Worm (Caenorhabditis elegans) whole organism, midembryonic: ENCODE data around the gene rars-2.

Source experiments
- T22C8.4 ChIP-seq: fragments of 200-800 bp; sonication (Bioruptor generic); IDR thresholded peaks from 2 replicates; pipeline ENCODE4 v1.3.6; 2022; ENCODE audit warnings: missing genetic modification characterization, missing compliant biosample characterization
- cog-1 ChIP-seq: sonication (generic microtip); optimal IDR thresholded peaks from 2 replicates; lab custom pipeline; 2016; ENCODE audit warnings: missing genetic modification characterization, missing compliant biosample characterization
- flt-1 ChIP-seq: fragments of 200-800 bp; sonication (Bioruptor generic); IDR thresholded peaks from 2 replicates; pipeline ENCODE4 v1.3.6; 2022; ENCODE audit warnings: missing genetic modification characterization, missing compliant biosample characterization
- klf-2 ChIP-seq: fragments of 200-800 bp; sonication (Bioruptor generic); conservative IDR thresholded peaks from 2 replicates; pipeline ENCODE4 v1.3.6; 2022; ENCODE audit warnings: missing genetic modification reagents, missing genetic modification characterization, missing compliant biosample characterization
- med-1 ChIP-seq: sonication (generic microtip); optimal IDR thresholded peaks from 2 replicates; lab custom pipeline; 2017; ENCODE audit warnings: missing genetic modification characterization, mild to moderate bottlenecking, missing compliant biosample characterization, antibody characterized with exemption, missing genetic modification reagents; ENCODE audit not compliant: insufficient read depth
- ref-1 ChIP-seq: fragments of 200-800 bp; sonication (Bioruptor generic); conservative IDR thresholded peaks from 2 replicates; pipeline ENCODE4 v1.3.6; 2022; ENCODE audit warnings: missing genetic modification reagents, missing genetic modification characterization, missing compliant biosample characterization
- tab-1 ChIP-seq: fragments of 200-800 bp; sonication (Bioruptor generic); IDR thresholded peaks from 2 replicates; pipeline ENCODE4 v1.3.6; 2022; ENCODE audit warnings: missing genetic modification characterization, missing compliant biosample characterization
- ztf-23 ChIP-seq: fragments of 200-800 bp; sonication (Bioruptor generic); IDR thresholded peaks from 2 replicates; pipeline ENCODE4 v1.3.6; 2022; ENCODE audit warnings: missing genetic modification reagents, missing genetic modification characterization, missing compliant biosample characterization
- ztf-29 ChIP-seq: fragments of 200-800 bp; sonication (Bioruptor generic); IDR thresholded peaks from 2 replicates; pipeline ENCODE4 v1.3.6; 2022; ENCODE audit warnings: missing genetic modification reagents, missing genetic modification characterization, missing compliant biosample characterization

Gene rars-2

DNA sequence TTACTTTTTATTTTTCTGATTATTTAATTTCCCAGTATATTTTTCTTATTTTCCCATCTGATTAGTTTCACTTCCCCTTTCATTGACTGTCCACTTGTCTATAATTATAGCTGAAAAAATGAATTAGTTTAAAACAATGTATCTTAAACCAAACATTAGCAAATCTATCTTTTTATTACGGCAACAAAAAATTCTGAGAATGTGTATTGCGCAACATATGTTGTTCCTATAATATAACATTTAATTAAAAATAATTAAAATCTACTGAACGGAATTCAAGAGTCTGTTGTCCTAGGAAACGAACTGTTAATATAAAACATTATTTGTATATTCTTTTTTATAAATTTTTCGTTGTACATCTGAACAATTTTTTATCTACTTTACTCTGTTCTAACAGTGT is 15.4 kb upstream of the rars-2 start:
- TF ChIP-seq klf-2 (no peak), cog-1 (tag; lab: Kevin White, UChicago) (no peak), ztf-29 (GFP tag; lab: Robert Waterston, UW) (no peak), tab-1 (no peak), flt-1 (GFP tag; lab: Robert Waterston, UW) (no peak), med-1 (no peak), ref-1 (GFP tag; lab: Robert Waterston, UW) (no peak), T22C8.4 (GFP tag; lab: Robert Waterston, UW) (no peak)

- TF ChIP-seq ztf-23 (GFP tag; lab: Robert Waterston, UW) (no peak), cog-1 (tag; lab: Kevin White, UChicago) (no peak), tab-1 (no peak), med-1 (no peak), ztf-29 (GFP tag; lab: Robert Waterston, UW) (no peak)
Measured at ce11 chrII:6113187-6113586, 12.2 kb upstream of the rars-2 start, which contains the start of gene heri-1. TSS of gene heri-1 (minus strand) at chrII:6113194.

DNA sequence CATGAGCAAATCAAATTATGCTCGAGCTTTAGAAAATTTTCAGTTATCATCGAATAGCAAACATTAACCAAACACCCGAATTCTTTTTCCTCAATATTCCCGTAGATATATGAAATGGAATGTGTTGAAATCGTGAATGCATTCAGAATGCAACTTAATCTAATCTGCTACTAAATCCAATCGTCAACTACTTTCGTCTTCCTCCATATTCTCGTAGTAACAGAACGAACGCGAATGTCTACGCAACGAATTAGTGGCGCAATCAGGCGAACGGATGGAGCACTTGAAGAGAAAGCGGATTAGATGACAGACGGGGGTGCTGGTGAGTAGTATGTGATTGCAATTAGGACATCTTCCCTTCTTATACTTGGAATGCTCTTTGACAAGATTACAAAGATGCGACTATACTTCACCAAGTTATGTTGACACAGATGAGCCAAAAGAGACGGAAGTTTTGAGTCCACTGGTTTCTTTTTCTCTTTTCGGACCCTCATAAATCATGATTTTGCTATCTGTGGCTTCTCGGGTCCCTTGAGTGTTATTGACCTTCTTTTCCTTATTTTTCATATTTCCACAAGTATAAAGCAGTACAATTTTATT is 11.4 kb upstream of the rars-2 start:
- no peak for TF ChIP-seq ztf-23 (GFP tag; lab: Robert Waterston, UW)
- TF ChIP-seq med-1: no peak
- TF ChIP-seq ref-1 (GFP tag; lab: Robert Waterston, UW): no peak
- no peak for TF ChIP-seq flt-1 (GFP tag; lab: Robert Waterston, UW)
- TF ChIP-seq ztf-29 (GFP tag; lab: Robert Waterston, UW): no peak
- TF ChIP-seq tab-1: no peak
- TF ChIP-seq T22C8.4 (GFP tag; lab: Robert Waterston, UW): no peak
- no peak for TF ChIP-seq cog-1 (tag; lab: Kevin White, UChicago)
- TF ChIP-seq klf-2: no peak

DNA sequence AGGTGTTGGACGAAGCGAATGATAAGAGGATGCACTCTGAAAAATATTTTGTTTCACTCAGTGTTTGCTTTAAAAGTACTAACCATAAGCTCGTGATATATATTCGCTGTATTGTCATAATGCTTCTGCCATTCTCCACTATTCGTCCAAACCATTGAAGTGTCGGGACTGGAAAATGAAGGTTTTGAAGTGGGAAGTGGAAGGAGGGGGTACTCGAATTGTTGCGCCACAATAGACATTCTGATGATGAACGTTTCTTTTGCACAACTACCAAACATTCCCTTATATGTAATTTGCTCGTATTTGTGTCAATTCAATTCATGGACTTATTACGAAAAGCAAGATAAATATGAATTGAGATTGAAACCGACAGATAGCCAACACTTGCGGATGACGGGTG is 10.1 kb upstream of the rars-2 start:
- TF ChIP-seq klf-2 (no peak), ztf-29 (GFP tag; lab: Robert Waterston, UW) (no peak), tab-1 (no peak), flt-1 (GFP tag; lab: Robert Waterston, UW) (no peak), cog-1 (tag; lab: Kevin White, UChicago) (no peak), med-1 (no peak), ztf-23 (GFP tag; lab: Robert Waterston, UW) (no peak), T22C8.4 (GFP tag; lab: Robert Waterston, UW) (no peak), ref-1 (GFP tag; lab: Robert Waterston, UW) (no peak)

- TF ChIP-seq flt-1 (GFP tag; lab: Robert Waterston, UW): no peak
- TF ChIP-seq ztf-23 (GFP tag; lab: Robert Waterston, UW): no peak
- TF ChIP-seq cog-1 (tag; lab: Kevin White, UChicago): no peak
- TF ChIP-seq klf-2: no peak
- TF ChIP-seq tab-1: no peak
- TF ChIP-seq ref-1 (GFP tag; lab: Robert Waterston, UW): no peak
- no peak for TF ChIP-seq ztf-29 (GFP tag; lab: Robert Waterston, UW)
- no peak for TF ChIP-seq med-1
- TF ChIP-seq T22C8.4 (GFP tag; lab: Robert Waterston, UW): no peak
Measured at ce11 chrII:6116701-6117100, 8.7 kb upstream of the rars-2 start.

ce11 chrII:6118163-6118562 is 7.2 kb upstream of the rars-2 start, which contains the start of gene C29H12.6:
TSS of gene C29H12.6 (minus strand) at chrII:6118263.
- no peak for TF ChIP-seq cog-1 (tag; lab: Kevin White, UChicago)
- 0 out of 2 replicates have a peak, but pooled peaks have one; percentile 16 for TF ChIP-seq tab-1

DNA sequence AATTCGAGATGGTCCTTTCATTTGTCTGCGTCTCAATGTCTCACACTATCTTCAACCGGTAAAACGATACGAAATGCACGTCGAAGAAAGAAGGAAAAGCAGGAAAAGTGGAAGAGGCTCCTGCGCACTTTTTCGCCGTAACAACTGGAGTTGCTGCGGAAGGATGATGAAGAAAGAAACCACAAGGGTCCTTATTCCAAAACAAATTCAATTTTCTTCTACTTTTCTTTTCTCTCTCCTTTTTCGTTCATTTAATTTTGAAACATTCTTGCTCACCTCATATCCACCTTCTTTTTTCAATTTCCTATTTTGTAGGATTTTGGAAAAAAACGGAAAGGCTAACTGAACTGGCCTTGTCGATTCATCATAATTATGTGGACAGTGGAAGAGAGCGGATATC is 4.8 kb upstream of the rars-2 start:
- no peak for TF ChIP-seq ztf-29 (GFP tag; lab: Robert Waterston, UW)
- TF ChIP-seq ztf-23 (GFP tag; lab: Robert Waterston, UW): no peak
- no peak for TF ChIP-seq tab-1
- TF ChIP-seq ref-1 (GFP tag; lab: Robert Waterston, UW): no peak
- no peak for TF ChIP-seq klf-2
- no peak for TF ChIP-seq T22C8.4 (GFP tag; lab: Robert Waterston, UW)
- no peak for TF ChIP-seq med-1
- TF ChIP-seq flt-1 (GFP tag; lab: Robert Waterston, UW): no peak

DNA sequence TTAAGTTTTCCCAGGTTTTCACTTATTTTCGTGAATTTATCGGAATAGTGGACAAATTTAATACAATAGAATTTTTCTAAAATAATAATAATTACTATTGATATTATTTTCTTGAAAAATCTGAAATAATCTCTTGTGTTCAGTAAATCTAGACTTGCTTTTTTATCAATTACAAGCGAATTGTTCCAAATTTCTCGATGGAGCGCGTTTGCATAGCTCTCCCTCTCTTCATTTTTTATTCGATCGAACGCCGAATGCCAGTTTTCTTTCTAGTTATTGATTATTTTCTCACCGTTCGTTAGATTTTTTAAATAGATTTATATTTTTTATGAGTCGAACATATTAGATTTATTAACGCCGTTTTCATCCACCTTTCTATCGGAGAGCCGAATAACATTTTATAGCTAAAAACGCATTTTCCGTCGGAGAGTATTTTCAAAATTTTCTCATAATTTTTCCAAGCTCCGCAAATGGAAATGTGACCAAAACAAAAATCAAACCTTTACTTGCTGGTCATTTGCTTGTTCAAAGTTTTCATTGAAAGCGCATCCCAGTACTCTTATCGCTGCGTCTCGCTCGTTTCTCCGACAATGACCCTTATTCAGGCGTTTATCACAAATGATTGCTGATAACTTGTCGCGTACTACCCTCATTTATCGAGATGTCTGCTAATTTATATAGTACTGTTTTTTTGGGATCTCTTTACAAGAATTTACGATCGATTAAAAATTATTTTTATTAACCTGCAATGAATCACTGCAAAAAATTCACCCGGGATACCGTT is 2.5 kb upstream of the rars-2 start:
- TF ChIP-seq ztf-29 (GFP tag; lab: Robert Waterston, UW): no peak
- TF ChIP-seq klf-2: no peak
- TF ChIP-seq flt-1 (GFP tag; lab: Robert Waterston, UW): no peak
- TF ChIP-seq T22C8.4 (GFP tag; lab: Robert Waterston, UW): no peak
- no peak for TF ChIP-seq tab-1
- TF ChIP-seq ztf-23 (GFP tag; lab: Robert Waterston, UW): no peak
- no peak for TF ChIP-seq med-1
- TF ChIP-seq cog-1 (tag; lab: Kevin White, UChicago): no peak
- TF ChIP-seq ref-1 (GFP tag; lab: Robert Waterston, UW): no peak

DNA sequence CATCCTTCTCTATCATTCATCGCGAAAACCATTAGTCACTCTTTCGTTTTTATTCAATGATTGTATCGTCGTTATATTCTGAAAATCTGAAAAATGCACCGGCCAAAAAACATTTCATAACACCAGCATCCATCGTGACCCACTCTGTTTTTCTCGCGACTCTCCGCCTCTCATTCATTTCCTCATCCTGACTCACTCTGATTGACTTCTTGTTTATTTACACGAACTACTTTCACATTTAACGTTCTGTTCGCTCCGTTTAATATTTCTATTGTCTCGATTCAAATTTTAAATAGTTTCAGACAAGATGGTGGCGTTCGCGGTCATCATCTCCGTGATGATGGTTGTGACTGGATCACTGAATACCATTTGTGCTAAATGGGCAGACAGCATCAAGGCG is 1.8 kb upstream of the rars-2 start, which contains the start of gene C29H12.2:
TSS of gene C29H12.2 (plus strand) at position 297 of the 400 bp plus-strand sequence.
- TF ChIP-seq T22C8.4 (GFP tag; lab: Robert Waterston, UW) (no peak), cog-1 (tag; lab: Kevin White, UChicago) (no peak)

ce11 chrII:6132595-6132994 is 7.2 kb downstream of the rars-2 start, which contains the start of gene abts-3:
TSS of gene abts-3 (plus strand) at chrII:6132895.
- no peak for TF ChIP-seq klf-2
- no peak for TF ChIP-seq T22C8.4 (GFP tag; lab: Robert Waterston, UW)
- TF ChIP-seq cog-1 (tag; lab: Kevin White, UChicago): no peak
- no peak for TF ChIP-seq flt-1 (GFP tag; lab: Robert Waterston, UW)
- TF ChIP-seq ref-1 (GFP tag; lab: Robert Waterston, UW): no peak
- no peak for TF ChIP-seq ztf-23 (GFP tag; lab: Robert Waterston, UW)
- TF ChIP-seq med-1: no peak
- TF ChIP-seq ztf-29 (GFP tag; lab: Robert Waterston, UW): no peak
- TF ChIP-seq tab-1: no peak
